Fruit fly (Drosophila melanogaster) whole organism, embryonic: Measurements from ENCODE around the gene CG42268.

Experiments used
- ATbp ChIP-seq: fragments of 200-800 bp; sonication (Bioruptor generic); optimal IDR thresholded peaks from 2 replicates; lab custom pipeline; 2017; ENCODE audit warnings: missing biosample characterization, mild to moderate bottlenecking, missing genetic modification characterization, missing genetic modification reagents
- Asciz ChIP-seq: fragments of 200-800 bp; sonication (Bioruptor generic); optimal IDR thresholded peaks from 2 replicates; lab custom pipeline; 2017; ENCODE audit warnings: missing biosample characterization, mild to moderate bottlenecking, missing genetic modification characterization, missing genetic modification reagents
- Atf-2 ChIP-seq: fragments of 200-800 bp; sonication (Bioruptor generic); optimal IDR thresholded peaks from 2 replicates; lab custom pipeline; 2016; ENCODE audit warnings: missing biosample characterization, missing genetic modification characterization
- Atf6 ChIP-seq: fragments of 200-800 bp; sonication (Bioruptor generic); IDR thresholded peaks from 2 replicates; pipeline ENCODE4 v1.3.6; 2022; ENCODE audit warnings: missing biosample characterization, missing genetic modification characterization
- Blimp-1 ChIP-seq: fragments of 200-800 bp; sonication (Bioruptor generic); optimal IDR thresholded peaks from 3 replicates; lab custom pipeline; 2018; ENCODE audit warnings: missing biosample characterization, missing genetic modification characterization, mild to moderate bottlenecking, moderate library complexity, missing genetic modification reagents
- BtbVII ChIP-seq: fragments of 200-800 bp; sonication (Bioruptor generic); optimal IDR thresholded peaks from 3 replicates; lab custom pipeline; 2017; ENCODE audit warnings: missing biosample characterization, mild to moderate bottlenecking, missing genetic modification characterization
- CG10979 ChIP-seq: fragments of 200-800 bp; sonication (Bioruptor generic); optimal IDR thresholded peaks from 2 replicates; lab custom pipeline; 2018; ENCODE audit warnings: missing biosample characterization, mild to moderate bottlenecking, missing genetic modification characterization, moderate library complexity
- CG11504 ChIP-seq: fragments of 200-800 bp; sonication (Bioruptor generic); optimal IDR thresholded peaks from 3 replicates; lab custom pipeline; 2019; ENCODE audit warnings: missing biosample characterization, mild to moderate bottlenecking, missing genetic modification characterization, moderate library complexity
- CG12071 ChIP-seq: fragments of 200-800 bp; sonication (Bioruptor generic); optimal IDR thresholded peaks from 3 replicates; lab custom pipeline; 2018; ENCODE audit warnings: missing biosample characterization, mild to moderate bottlenecking, missing genetic modification characterization
- CG17359 ChIP-seq: fragments of 200-800 bp; sonication (Bioruptor generic); optimal IDR thresholded peaks from 3 replicates; lab custom pipeline; 2018; ENCODE audit warnings: missing biosample characterization, mild to moderate bottlenecking, missing genetic modification characterization, moderate library complexity
- CG17829 ChIP-seq: fragments of 200-800 bp; optimal IDR thresholded peaks from 2 replicates; lab custom pipeline; 2019; ENCODE audit warnings: missing biosample characterization, mild to moderate bottlenecking, missing genetic modification characterization, moderate library complexity
- CG18262 ChIP-seq: fragments of 200-800 bp; optimal IDR thresholded peaks from 3 replicates; lab custom pipeline; 2019; ENCODE audit warnings: missing biosample characterization, mild to moderate bottlenecking, missing genetic modification characterization, moderate library complexity
- CG18599 ChIP-seq: fragments of 200-800 bp; sonication (Bioruptor generic); optimal IDR thresholded peaks from 3 replicates; lab custom pipeline; 2017; ENCODE audit warnings: missing biosample characterization, missing genetic modification characterization, mild to moderate bottlenecking, moderate library complexity, missing genetic modification reagents
- CG31441 ChIP-seq: fragments of 200-800 bp; sonication (Bioruptor generic); IDR thresholded peaks from 2 replicates; pipeline ENCODE4 v1.3.6; 2022; ENCODE audit warnings: missing biosample characterization, missing genetic modification characterization
- CG6791 ChIP-seq: fragments of 200-800 bp; sonication (Bioruptor generic); IDR thresholded peaks from 3 replicates; pipeline ENCODE4 v1.3.6; 2022; ENCODE audit warnings: missing biosample characterization, missing genetic modification characterization; ENCODE audit not compliant: partially characterized antibody
- CG7556 ChIP-seq: fragments of 200-800 bp; sonication (Bioruptor generic); optimal IDR thresholded peaks from 2 replicates; lab custom pipeline; 2017; ENCODE audit warnings: missing biosample characterization, mild to moderate bottlenecking, missing genetic modification characterization
- CG8089 ChIP-seq: fragments of 200-800 bp; sonication (Bioruptor generic); optimal IDR thresholded peaks from 3 replicates; lab custom pipeline; 2016; ENCODE audit warnings: missing biosample characterization, missing genetic modification characterization
- CG8388 ChIP-seq: fragments of 200-800 bp; sonication (Bioruptor generic); optimal IDR thresholded peaks from 2 replicates; lab custom pipeline; 2019; ENCODE audit warnings: missing biosample characterization, mild to moderate bottlenecking, missing genetic modification characterization, moderate library complexity
- CG8478 ChIP-seq: fragments of >200 bp; optimal IDR thresholded peaks from 2 replicates; lab custom pipeline; 2018
- Dbx ChIP-seq: fragments of 200-800 bp; sonication (Bioruptor generic); IDR thresholded peaks from 3 replicates; pipeline ENCODE4 v1.3.6; 2022; ENCODE audit warnings: missing biosample characterization, missing genetic modification characterization
- Dek ChIP-seq: fragments of 200-800 bp; sonication (Bioruptor generic); optimal IDR thresholded peaks from 3 replicates; lab custom pipeline; 2019; ENCODE audit warnings: missing biosample characterization, mild to moderate bottlenecking, missing genetic modification characterization, moderate library complexity
- Doc3 ChIP-seq: fragments of 200-800 bp; sonication (Bioruptor generic); IDR thresholded peaks from 3 replicates; pipeline ENCODE4 v1.3.6; 2022; ENCODE audit warnings: missing biosample characterization, missing genetic modification characterization; ENCODE audit not compliant: partially characterized antibody
- Fer1 ChIP-seq: fragments of 200-800 bp; sonication (Bioruptor generic); optimal IDR thresholded peaks from 2 replicates; lab custom pipeline; 2017; ENCODE audit warnings: missing biosample characterization, mild to moderate bottlenecking, missing genetic modification characterization
- Hand ChIP-seq: fragments of 200-800 bp; sonication (Bioruptor generic); optimal IDR thresholded peaks from 2 replicates; lab custom pipeline; 2017; ENCODE audit warnings: mild to moderate bottlenecking, missing biosample characterization, missing genetic modification reagents, missing genetic modification characterization
- Nf-YB ChIP-seq: fragments of 200-800 bp; sonication (Bioruptor generic); optimal IDR thresholded peaks from 3 replicates; lab custom pipeline; 2019; ENCODE audit warnings: missing biosample characterization, mild to moderate bottlenecking, missing genetic modification characterization, moderate library complexity
- Pdp1 ChIP-seq, 2 experiments: fragments of 200-800 bp; sonication (Bioruptor generic); optimal IDR thresholded peaks; 3 replicates each; lab custom pipeline; 2016; ENCODE audit warnings: missing biosample characterization in 2 of 2, missing genetic modification characterization in 2 of 2, mild to moderate bottlenecking in 1 of 2, moderate library complexity in 1 of 2
- Sox102F ChIP-seq: fragments of 200-800 bp; sonication (Bioruptor generic); optimal IDR thresholded peaks from 2 replicates; lab custom pipeline; 2018; ENCODE audit warnings: missing biosample characterization, mild to moderate bottlenecking, missing genetic modification characterization, moderate library complexity
- Vsx1 ChIP-seq: fragments of 200-800 bp; sonication (Bioruptor generic); optimal IDR thresholded peaks from 2 replicates; lab custom pipeline; 2017; ENCODE audit warnings: missing biosample characterization, mild to moderate bottlenecking, missing genetic modification characterization, missing genetic modification reagents
- ato ChIP-seq: fragments of 200-800 bp; sonication (Bioruptor generic); IDR thresholded peaks from 2 replicates; pipeline ENCODE4 v1.3.6; 2022; ENCODE audit warnings: missing biosample characterization, missing genetic modification characterization; ENCODE audit not compliant: partially characterized antibody
- cg ChIP-seq: fragments of 200-800 bp; sonication (Bioruptor generic); optimal IDR thresholded peaks from 3 replicates; lab custom pipeline; 2019; ENCODE audit warnings: missing biosample characterization, mild to moderate bottlenecking, missing genetic modification characterization, moderate library complexity
- chif ChIP-seq, 2 experiments: fragments of 200-800 bp; sonication (Bioruptor generic); optimal IDR thresholded peaks; 3 replicates each; lab custom pipeline; 2016; ENCODE audit warnings: missing biosample characterization in 2 of 2, missing genetic modification characterization in 2 of 2
- cwo ChIP-seq: fragments of 200-800 bp; sonication (Bioruptor generic); optimal IDR thresholded peaks from 3 replicates; lab custom pipeline; 2017; ENCODE audit warnings: missing biosample characterization, missing genetic modification characterization, mild to moderate bottlenecking, moderate library complexity, missing genetic modification reagents
- dpn ChIP-seq, 2 experiments: fragments of 200-800 bp; sonication (Bioruptor generic); optimal IDR thresholded peaks; 3 replicates each; lab custom pipeline; 2016; ENCODE audit warnings: missing biosample characterization in 2 of 2, missing genetic modification characterization in 2 of 2
- ewg ChIP-seq: fragments of 200-800 bp; sonication (Bioruptor generic); optimal IDR thresholded peaks from 3 replicates; lab custom pipeline; 2017; ENCODE audit warnings: mild to moderate bottlenecking, missing biosample characterization, missing genetic modification reagents, missing genetic modification characterization
- ken ChIP-seq: fragments of 200-800 bp; sonication (Bioruptor generic); IDR thresholded peaks from 3 replicates; pipeline ENCODE4 v1.3.6; 2022; ENCODE audit warnings: missing biosample characterization, missing genetic modification characterization
- lmd ChIP-seq: fragments of 200-800 bp; sonication (Bioruptor generic); IDR thresholded peaks from 2 replicates; pipeline ENCODE4 v1.3.6; 2022; ENCODE audit warnings: missing biosample characterization, missing genetic modification characterization
- luna ChIP-seq: fragments of 200-800 bp; sonication (Bioruptor generic); optimal IDR thresholded peaks from 2 replicates; lab custom pipeline; 2016; ENCODE audit warnings: missing biosample characterization, missing genetic modification characterization
- mam ChIP-seq: fragments of 200-800 bp; sonication (Bioruptor generic); optimal IDR thresholded peaks from 3 replicates; lab custom pipeline; 2016; ENCODE audit warnings: missing biosample characterization, missing genetic modification characterization
- nau ChIP-seq: fragments of 200-800 bp; sonication (Bioruptor generic); optimal IDR thresholded peaks from 3 replicates; lab custom pipeline; 2017; ENCODE audit warnings: missing biosample characterization, mild to moderate bottlenecking, missing genetic modification characterization, missing genetic modification reagents
- phol ChIP-seq: fragments of 200-800 bp; sonication (Bioruptor generic); optimal IDR thresholded peaks from 3 replicates; lab custom pipeline; 2018; ENCODE audit warnings: missing biosample characterization, mild to moderate bottlenecking, missing genetic modification characterization, moderate library complexity
- pita ChIP-seq: fragments of 200-800 bp; sonication (Bioruptor generic); optimal IDR thresholded peaks from 2 replicates; lab custom pipeline; 2017; ENCODE audit warnings: missing biosample characterization, mild to moderate bottlenecking, missing genetic modification characterization
- prd ChIP-seq, 3 experiments: fragments of >200 bp in 2 of 3; fragments of 200-800 bp in 1 of 3; sonication (Bioruptor generic) in 1 of 3; optimal IDR thresholded peaks in 2 of 3; IDR thresholded peaks in 1 of 3; 2 replicates in 2 of 3; 3 replicates in 1 of 3; pipeline versions ENCODE4 v1.3.6 to Lab custom; 2017 to 2022; ENCODE audit warnings: missing biosample characterization in 1 of 3, missing genetic modification characterization in 1 of 3
- row ChIP-seq: fragments of 200-800 bp; sonication (Bioruptor generic); IDR thresholded peaks from 3 replicates; pipeline ENCODE4 v1.3.6; 2022; ENCODE audit warnings: missing biosample characterization, missing genetic modification characterization
- salm ChIP-seq: fragments of 200-800 bp; sonication (Bioruptor generic); optimal IDR thresholded peaks from 2 replicates; lab custom pipeline; 2018; ENCODE audit warnings: missing biosample characterization, mild to moderate bottlenecking, missing genetic modification characterization
- sens ChIP-seq: fragments of 200-800 bp; sonication (Bioruptor generic); peaks from one replicate; lab custom pipeline; 2016; ENCODE audit warnings: missing biosample characterization, missing genetic modification characterization
- ssp ChIP-seq: fragments of 200-800 bp; sonication (Bioruptor generic); IDR thresholded peaks from 2 replicates; pipeline ENCODE4 v1.3.6; 2022; ENCODE audit warnings: missing biosample characterization, missing genetic modification characterization
- ttk ChIP-seq: fragments of 200-800 bp; sonication (Bioruptor generic); IDR thresholded peaks from 2 replicates; pipeline ENCODE4 v2.1.2; 2022; ENCODE audit warnings: missing biosample characterization, missing genetic modification characterization
- tup ChIP-seq: fragments of 200-800 bp; sonication (Bioruptor generic); optimal IDR thresholded peaks from 2 replicates; lab custom pipeline; 2016; ENCODE audit warnings: missing biosample characterization, mild to moderate bottlenecking, missing genetic modification characterization, moderate library complexity
- unpg ChIP-seq: fragments of 200-800 bp; sonication (Bioruptor generic); optimal IDR thresholded peaks from 3 replicates; lab custom pipeline; 2018; ENCODE audit warnings: missing biosample characterization, mild to moderate bottlenecking, missing genetic modification characterization, moderate library complexity

The CG42268 gene

dm6 chr3L:9739629-9740028 lies 20.6 kb downstream of the CG42268 start (continued):
- TF ChIP-seq sens (GFP tag; lab: Kevin White, UChicago), result peak; percentile 71
- no peak for TF ChIP-seq tup (GFP tag; lab: Kevin White, UChicago)
- peak; percentile 12 for TF ChIP-seq CG12071
- no peak for TF ChIP-seq chif (GFP tag; optimal IDR thresholded peaks at IDR 0.05; lab: Kevin White, UChicago)
- TF ChIP-seq cwo (GFP tag; lab: Kevin White, UChicago), result peak; percentile 26
- TF ChIP-seq CG18599 (GFP tag; lab: Kevin White, UChicago), result peak; percentile 42
- TF ChIP-seq nau (GFP tag; lab: Kevin White, UChicago), result peak; percentile 3
- TF ChIP-seq Hand (GFP tag; lab: Kevin White, UChicago), result no peak
- TF ChIP-seq CG17359 (tag; lab: Kevin White, UChicago), result peak; percentile 28
- no peak for TF ChIP-seq CG8089 (GFP tag; lab: Kevin White, UChicago)
- peak; percentile 23 for TF ChIP-seq Dek (tag; lab: Kevin White, UChicago)
- TF ChIP-seq ssp (GFP tag; lab: Robert Waterston, UW), result no peak
- TF ChIP-seq luna, result no peak
- TF ChIP-seq CG31441 (GFP tag; lab: Robert Waterston, UW), result peak; percentile 54; the same call in 1 of the 2 replicates
- TF ChIP-seq Dbx, result peak; percentile 34; the same call in 1 of the 3 replicates
- peak; percentile 40 for TF ChIP-seq CG17829
- peak; percentile 8 for TF ChIP-seq Sox102F (GFP tag; lab: Kevin White, UChicago)
- TF ChIP-seq Nf-YB (GFP tag; lab: Kevin White, UChicago), result no peak
- TF ChIP-seq ATbp (GFP tag; lab: Kevin White, UChicago), result peak; percentile 23
- TF ChIP-seq lmd, result peak; percentile 14; the same call in 1 of the 2 replicates
- peak; percentile 52 for TF ChIP-seq row (GFP tag; lab: Robert Waterston, UW)
- TF ChIP-seq CG6791 (GFP tag; lab: Robert Waterston, UW), result no peak
- no peak for TF ChIP-seq ato (GFP tag; lab: Robert Waterston, UW)
- TF ChIP-seq CG10979 (tag; lab: Kevin White, UChicago), result peak; percentile 4
- no peak for TF ChIP-seq ken (GFP tag; lab: Robert Waterston, UW)
- no peak for TF ChIP-seq Doc3
- no peak for TF ChIP-seq cg
- TF ChIP-seq Vsx1 (GFP tag; lab: Kevin White, UChicago), result no peak
- TF ChIP-seq CG8388, result peak; percentile 16
- TF ChIP-seq phol, result peak; percentile 15
- TF ChIP-seq Asciz, result peak; percentile 16
- TF ChIP-seq salm (tag; lab: Kevin White, UChicago), result no peak
- TF ChIP-seq CG18262 (tag; lab: Kevin White, UChicago), result peak; percentile 46
- TF ChIP-seq ewg (GFP tag; lab: Kevin White, UChicago), result peak; percentile 57
- TF ChIP-seq CG8478 (lab: Kevin White, UChicago), result no peak
- TF ChIP-seq Pdp1 (GFP tag; optimal IDR thresholded peaks at IDR 0.05; lab: Kevin White, UChicago), result no peak
- no peak for TF ChIP-seq mam (GFP tag; lab: Kevin White, UChicago)
- peak; percentile 20; the same call in 1 of the 2 replicates for TF ChIP-seq ttk
- TF ChIP-seq CG7556 (GFP tag; lab: Kevin White, UChicago), result peak; percentile 60
- TF ChIP-seq pita (GFP tag; lab: Kevin White, UChicago), result no peak
- peak; percentile 20 for TF ChIP-seq Blimp-1 (GFP tag; lab: Kevin White, UChicago)
- no peak for TF ChIP-seq Atf-2 (GFP tag; lab: Kevin White, UChicago)
- peak; percentile 25 for TF ChIP-seq Fer1 (GFP tag; lab: Kevin White, UChicago)
- TF ChIP-seq Atf6 (GFP tag; lab: Robert Waterston, UW), result no peak
- no peak for TF ChIP-seq prd (optimal IDR thresholded peaks at IDR 0.05; lab: Kevin White, UChicago)
- no peak for TF ChIP-seq prd (GFP tag; IDR thresholded peaks at IDR 0.05; lab: Robert Waterston, UW)
- TF ChIP-seq CG11504 (tag; lab: Kevin White, UChicago), result peak; percentile 51
- no peak for TF ChIP-seq dpn (GFP tag; optimal IDR thresholded peaks at IDR 0.05; lab: Kevin White, UChicago)
- TF ChIP-seq unpg (GFP tag; lab: Kevin White, UChicago), result peak; percentile 33
- peak; percentile 5 for TF ChIP-seq BtbVII (GFP tag; lab: Kevin White, UChicago)
